Worm (Caenorhabditis elegans): ENCODE data around the gene rcat-1.
A peak's percentile ranks its signal among the peaks of the same experiment; 100 is the strongest.

The rcat-1 gene

DNA sequence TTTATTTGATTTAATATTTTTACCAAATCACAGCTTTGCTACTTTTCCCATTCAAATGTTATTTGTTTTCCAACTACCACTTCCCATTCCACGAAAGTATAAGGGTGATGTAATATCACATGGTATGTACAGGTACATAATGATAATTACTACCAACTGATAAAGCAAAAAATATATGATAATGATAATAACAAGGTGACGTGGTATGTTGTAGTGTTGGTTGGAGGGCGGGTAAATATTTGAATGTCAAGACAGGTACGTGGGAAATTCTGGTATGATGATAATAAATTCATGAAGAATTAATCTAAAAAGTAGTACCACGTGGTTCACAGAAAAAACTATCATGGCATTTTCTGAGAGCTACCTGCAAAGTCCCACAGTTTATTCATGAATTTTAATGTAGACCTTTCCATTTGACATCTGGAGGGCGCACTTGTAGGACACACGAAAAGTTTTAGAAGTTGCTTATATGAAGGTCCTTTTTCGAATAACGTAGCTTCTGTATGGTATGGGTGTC, 36.7 kb upstream of the rcat-1 start (continued):
- TF ChIP-seq nhr-11 (tag; optimal IDR thresholded peaks at IDR 0.05) (no peak), egl-5 (tag; optimal IDR thresholded peaks at IDR 0.05) (no peak)

DNA sequence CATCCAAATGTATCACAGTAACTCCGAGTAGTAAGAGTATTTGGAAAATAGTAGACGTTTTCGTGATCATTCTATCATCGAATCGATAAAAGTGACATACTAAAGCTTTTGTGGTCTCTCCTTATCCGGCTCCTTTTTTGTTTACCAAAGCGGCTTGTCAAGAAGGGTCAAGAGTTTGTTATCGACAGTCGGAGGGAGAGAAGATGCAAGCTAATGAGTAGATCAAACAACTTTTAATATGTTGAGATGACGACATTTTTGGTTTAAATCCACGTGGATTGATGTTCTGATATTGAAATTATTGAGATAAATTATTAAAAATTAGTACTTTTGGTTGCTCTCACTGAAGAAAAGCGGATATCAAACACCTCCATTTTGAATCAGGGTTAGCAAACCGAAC, 36.1 kb upstream of the rcat-1 start, which contains the start of gene T21D12.7:
Gene T21D12.7 (minus strand): TSS at position 101 of the 400 bp plus-strand sequence.
- TF ChIP-seq nhr-76 (tag; optimal IDR thresholded peaks at IDR 0.05) (no peak), jun-1 (tag; optimal IDR thresholded peaks at IDR 0.05) (no peak), tbx-2 (tag; optimal IDR thresholded peaks at IDR 0.05) (no peak), unc-62 (GFP tag; optimal IDR thresholded peaks at IDR 0.05) (no peak), fkh-10 (GFP tag; optimal IDR thresholded peaks at IDR 0.05) (no peak), ceh-16 (tag; optimal IDR thresholded peaks at IDR 0.05) (no peak), lin-15B (tag; optimal IDR thresholded peaks at IDR 0.05) (no peak), nhr-77 (tag; optimal IDR thresholded peaks at IDR 0.05) (no peak), egl-27 (tag; optimal IDR thresholded peaks at IDR 0.05) (no peak), lsy-12 (tag; optimal IDR thresholded peaks at IDR 0.05) (no peak), elt-1 (tag; optimal IDR thresholded peaks at IDR 0.05) (no peak), nhr-23 (tag; optimal IDR thresholded peaks at IDR 0.05) (no peak), ama-1 (optimal IDR thresholded peaks at IDR 0.05) (no peak), ceh-82 (tag; optimal IDR thresholded peaks at IDR 0.05) (no peak), nhr-237 (tag; optimal IDR thresholded peaks at IDR 0.05) (no peak), ceh-9 (tag; optimal IDR thresholded peaks at IDR 0.05) (no peak), skn-1 (tag; optimal IDR thresholded peaks at IDR 0.05) (no peak), nhr-28 (tag; optimal IDR thresholded peaks at IDR 0.05) (no peak), ztf-11 (tag; optimal IDR thresholded peaks at IDR 0.05) (no peak)

DNA sequence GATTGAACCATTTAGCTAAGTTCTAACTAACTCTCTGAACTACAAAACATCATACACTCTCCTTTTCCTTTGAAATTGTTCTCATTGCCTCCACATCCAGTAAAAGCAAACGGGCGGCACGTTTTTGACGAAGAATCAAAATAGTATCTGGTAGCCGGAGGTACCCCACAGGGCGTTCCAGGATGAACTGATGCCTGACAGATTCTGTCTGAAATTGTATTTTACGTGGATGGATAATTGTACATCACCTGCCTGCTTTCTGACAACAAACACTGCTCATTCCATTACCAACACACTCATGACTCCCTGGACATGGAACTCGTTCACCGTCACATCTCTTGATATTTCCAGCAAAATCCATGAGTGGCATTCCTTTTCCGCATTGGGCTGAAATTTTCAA, 35.2 kb upstream of the rcat-1 start:
- TF ChIP-seq egl-27 (tag; optimal IDR thresholded peaks at IDR 0.05) (no peak), R02D3.7 (tag; optimal IDR thresholded peaks at IDR 0.05) (no peak), mdl-1 (tag; optimal IDR thresholded peaks at IDR 0.05) (no peak), egl-5 (tag; optimal IDR thresholded peaks at IDR 0.05) (no peak)

DNA sequence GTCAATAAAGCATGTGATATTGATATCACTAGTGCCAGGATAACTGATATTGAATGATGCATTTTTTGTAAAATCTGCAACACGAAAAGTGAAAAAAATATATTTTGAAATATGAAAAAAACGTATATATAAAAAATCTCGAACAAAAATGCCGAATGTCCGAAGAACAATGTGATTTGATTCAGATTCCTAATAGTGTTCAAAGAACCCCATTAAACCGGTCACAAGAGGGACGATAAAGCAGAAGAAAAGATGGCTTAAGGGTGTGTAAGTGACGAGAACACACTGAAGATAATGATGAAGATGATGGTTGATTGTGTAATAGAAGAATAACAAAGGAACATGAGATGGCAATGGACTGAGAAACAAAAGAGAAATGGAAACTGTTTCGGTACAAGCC, 32.8 kb upstream of the rcat-1 start, which contains the start of gene T21D12.14:
Gene T21D12.14 (minus strand): TSS at position 101 of the 400 bp plus-strand sequence.
- TF ChIP-seq nhr-25 (tag; optimal IDR thresholded peaks at IDR 0.05) (peak; percentile 1), nhr-12 (tag; optimal IDR thresholded peaks at IDR 0.05) (no peak)

DNA sequence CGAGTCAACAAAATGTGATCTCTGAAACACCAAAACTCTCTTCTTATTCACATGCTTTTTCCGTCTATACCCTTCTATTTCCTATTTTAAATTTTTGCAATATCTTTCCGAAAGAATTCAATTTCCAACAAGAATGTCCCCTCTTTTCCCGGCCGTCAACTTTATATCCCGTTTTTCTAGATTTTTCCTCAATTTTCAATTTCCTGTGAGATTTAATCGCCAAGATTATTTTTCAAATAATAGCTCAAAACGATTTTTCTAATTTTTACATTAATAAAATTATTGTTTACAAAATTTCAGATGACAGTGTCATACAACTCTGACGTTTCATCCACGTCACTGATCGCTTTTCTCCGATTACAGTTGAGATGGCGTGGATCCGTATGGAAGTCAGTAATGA, 28.1 kb upstream of the rcat-1 start, which contains the start of gene best-19:
Gene best-19 (plus strand): TSS at position 301 of the 400 bp plus-strand sequence.
- TF ChIP-seq fkh-10 (GFP tag; optimal IDR thresholded peaks at IDR 0.05) (peak; percentile 41), lin-15B (tag; optimal IDR thresholded peaks at IDR 0.05) (no peak)

DNA sequence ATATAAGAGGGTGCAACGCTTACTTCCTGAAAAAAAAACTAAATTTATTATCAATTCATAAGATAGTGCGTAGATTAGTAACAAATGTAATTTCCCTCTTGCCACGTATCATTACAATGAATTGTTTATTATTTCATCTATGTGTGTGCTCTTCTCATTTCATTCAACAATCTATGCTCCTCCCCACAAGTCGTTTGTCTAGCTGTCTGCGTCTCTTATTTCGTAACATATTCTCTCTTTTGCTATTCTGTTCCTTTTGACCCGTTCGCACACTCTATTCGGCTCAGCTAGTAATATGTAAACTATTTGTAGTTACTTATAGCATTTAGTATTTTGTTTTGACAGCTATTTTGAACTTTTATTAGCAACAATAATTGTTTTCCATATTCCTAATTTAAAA, 26.8 kb upstream of the rcat-1 start:
- TF ChIP-seq nhr-43 (tag; optimal IDR thresholded peaks at IDR 0.05; ENCODE audit: poor library complexity, severe bottlenecking): no peak
- TF ChIP-seq pha-4 (tag; optimal IDR thresholded peaks at IDR 0.05): peak; percentile 35

DNA sequence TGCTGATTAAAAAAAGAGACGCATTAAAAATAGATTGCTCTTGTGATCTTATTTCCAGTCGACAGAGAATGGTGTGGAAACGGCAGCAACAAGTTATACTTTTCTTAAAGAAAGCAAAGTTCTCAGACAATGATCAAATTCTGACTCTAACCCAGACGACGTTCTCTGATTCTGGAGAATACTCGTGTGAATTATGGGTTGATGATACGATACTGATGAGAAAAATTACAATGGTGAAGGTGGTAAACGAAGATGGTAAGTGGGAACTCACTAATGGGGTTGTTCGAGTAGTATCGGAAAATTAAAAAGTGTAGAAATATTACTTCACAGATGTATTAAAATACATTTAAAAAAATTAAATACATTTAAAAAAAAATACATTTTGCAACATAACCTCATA, 23.1 kb upstream of the rcat-1 start:
- TF ChIP-seq nhr-23 (tag; optimal IDR thresholded peaks at IDR 0.05) (no peak), pha-4 (tag; optimal IDR thresholded peaks at IDR 0.05) (no peak), nhr-25 (tag; optimal IDR thresholded peaks at IDR 0.05) (no peak), zag-1 (tag; optimal IDR thresholded peaks at IDR 0.05) (no peak), ceh-28 (tag; optimal IDR thresholded peaks at IDR 0.05) (no peak), ZK546.5 (tag; optimal IDR thresholded peaks at IDR 0.05) (no peak), unc-62 (GFP tag; optimal IDR thresholded peaks at IDR 0.05) (no peak), nhr-12 (tag; optimal IDR thresholded peaks at IDR 0.05) (no peak), hmg-11 (tag; optimal IDR thresholded peaks at IDR 0.05) (no peak), ceh-9 (tag; optimal IDR thresholded peaks at IDR 0.05) (no peak), elt-2 (tag; optimal IDR thresholded peaks at IDR 0.05) (no peak)
